Worm (Caenorhabditis elegans) whole organism, L4 larva: ENCODE data around the gene dhps-1.

Experiments
- ZK546.5 ChIP-seq, 2 experiments: sonication (generic microtip); optimal IDR thresholded peaks; 2 replicates each; lab custom pipeline; 2017; ENCODE audit warnings: missing biosample characterization in 2 of 2, missing genetic modification characterization in 2 of 2
- dve-1 ChIP-seq: sonication (generic microtip); optimal IDR thresholded peaks from 2 replicates; lab custom pipeline; 2017; ENCODE audit warnings: antibody characterized with exemption, mild to moderate bottlenecking, missing genetic modification characterization, missing compliant biosample characterization; ENCODE audit not compliant: insufficient read depth
- nhr-10 ChIP-seq: fragments of 150-350 bp; optimal IDR thresholded peaks from 2 replicates; lab custom pipeline; 2014; ENCODE audit warnings: missing biosample characterization, missing genetic modification characterization
- skn-1 ChIP-seq: fragments of 150-350 bp; optimal IDR thresholded peaks from 2 replicates; lab custom pipeline; 2014; ENCODE audit warnings: missing biosample characterization, missing genetic modification characterization
- tag-97 ChIP-seq: fragments of 200-800 bp; sonication (Bioruptor generic); IDR thresholded peaks from 2 replicates; pipeline ENCODE4 v1.3.6; 2022; ENCODE audit warnings: missing genetic modification characterization, missing compliant biosample characterization

DNA sequence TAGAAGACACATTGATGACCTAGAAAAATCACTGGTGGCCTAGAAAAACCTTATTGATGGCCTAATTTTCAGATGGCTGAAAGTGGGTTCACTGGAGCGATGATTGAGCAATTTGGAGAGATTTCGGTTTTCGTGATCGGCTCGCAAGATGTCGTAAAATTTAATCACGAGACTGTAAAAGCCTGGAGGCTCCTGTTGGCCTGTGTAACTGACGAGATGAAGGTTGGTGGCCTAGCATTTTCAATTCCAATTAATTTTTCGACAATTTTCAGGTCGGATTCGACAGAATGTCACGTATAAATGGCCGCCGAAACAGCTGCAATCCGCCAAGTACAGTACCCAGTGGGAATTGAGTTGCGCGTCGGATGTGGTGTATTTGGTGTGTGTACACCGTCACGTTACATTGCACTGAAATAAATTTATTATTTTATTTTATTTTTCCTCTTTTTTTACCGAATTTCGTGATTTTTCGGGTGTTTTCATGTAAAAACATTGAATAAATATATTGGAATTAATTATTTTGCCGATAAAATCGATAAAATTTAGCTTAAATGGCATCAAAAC is 30.6 kb downstream of the dhps-1 start, which contains the start of gene Y17G7B.12:
- TF ChIP-seq skn-1 (tag; lab: Kevin White, UChicago) (no peak), dve-1 (tag; lab: Kevin White, UChicago) (no peak), tag-97 (no peak), ZK546.5 (tag; optimal IDR thresholded peaks at IDR 0.05; lab: Kevin White, UChicago) (no peak), nhr-10 (tag; lab: Kevin White, UChicago) (no peak)
